Fruit fly (Drosophila melanogaster) whole organism, pupa: ENCODE data around the gene CG5815.

Experiments
- CG10348 ChIP-seq: fragments of 200-800 bp; sonication (Bioruptor generic); IDR thresholded peaks from 2 replicates; pipeline ENCODE4 v1.3.6; 2022; ENCODE audit warnings: missing biosample characterization, missing genetic modification characterization
- CG12605 ChIP-seq: fragments of 200-800 bp; sonication (Bioruptor generic); IDR thresholded peaks from 2 replicates; pipeline ENCODE4 v1.3.6; 2022; ENCODE audit warnings: missing biosample characterization, missing genetic modification characterization
- CG13204 ChIP-seq: fragments of 200-800 bp; sonication (Bioruptor generic); optimal IDR thresholded peaks from 2 replicates; lab custom pipeline; 2018; ENCODE audit warnings: missing biosample characterization, mild to moderate bottlenecking, missing genetic modification characterization, moderate library complexity
- CG14655 ChIP-seq: fragments of 200-800 bp; sonication (Bioruptor generic); optimal IDR thresholded peaks from 3 replicates; lab custom pipeline; 2017; ENCODE audit warnings: mild to moderate bottlenecking, missing biosample characterization, missing genetic modification reagents, missing genetic modification characterization
- CG15710 ChIP-seq: fragments of 200-800 bp; sonication (Bioruptor generic); optimal IDR thresholded peaks from 2 replicates; lab custom pipeline; 2018; ENCODE audit warnings: missing biosample characterization, mild to moderate bottlenecking, missing genetic modification characterization, moderate library complexity
- CG17806 ChIP-seq: fragments of 200-800 bp; sonication (Bioruptor generic); optimal IDR thresholded peaks from 2 replicates; lab custom pipeline; 2018; ENCODE audit warnings: missing biosample characterization, mild to moderate bottlenecking, missing genetic modification characterization, moderate library complexity
- CG32121 ChIP-seq: fragments of 200-800 bp; sonication (Bioruptor generic); IDR thresholded peaks from 2 replicates; pipeline ENCODE4 v1.3.6; 2022; ENCODE audit warnings: missing biosample characterization, missing genetic modification characterization
- CG34367 ChIP-seq: fragments of 200-800 bp; sonication (Bioruptor generic); optimal IDR thresholded peaks from 2 replicates; lab custom pipeline; 2018; ENCODE audit warnings: missing biosample characterization, mild to moderate bottlenecking, missing genetic modification characterization
- CG4496 ChIP-seq: fragments of 200-800 bp; sonication (Bioruptor generic); IDR thresholded peaks from 3 replicates; pipeline ENCODE4 v1.3.6; 2022; ENCODE audit warnings: missing biosample characterization, missing genetic modification characterization
- CG8159 ChIP-seq: fragments of 200-800 bp; sonication (Bioruptor generic); optimal IDR thresholded peaks from 3 replicates; lab custom pipeline; 2018; ENCODE audit warnings: missing biosample characterization, mild to moderate bottlenecking, missing genetic modification characterization, moderate library complexity
- CG8301 ChIP-seq: fragments of 200-800 bp; sonication (Bioruptor generic); optimal IDR thresholded peaks from 2 replicates; lab custom pipeline; 2018; ENCODE audit warnings: missing biosample characterization, mild to moderate bottlenecking, missing genetic modification characterization
- CG9948 ChIP-seq: fragments of 200-800 bp; sonication (Bioruptor generic); optimal IDR thresholded peaks from 2 replicates; lab custom pipeline; 2018; ENCODE audit warnings: missing biosample characterization, mild to moderate bottlenecking, missing genetic modification characterization, moderate library complexity
- D1 ChIP-seq: fragments of 200-800 bp; sonication (Bioruptor generic); optimal IDR thresholded peaks from 2 replicates; lab custom pipeline; 2018; ENCODE audit warnings: missing biosample characterization, mild to moderate bottlenecking, missing genetic modification characterization, moderate library complexity
- EcR ChIP-seq: fragments of 200-800 bp; sonication (Bioruptor generic); optimal IDR thresholded peaks from 3 replicates; lab custom pipeline; 2019; ENCODE audit warnings: missing biosample characterization, missing genetic modification characterization, mild to moderate bottlenecking, moderate library complexity, missing genetic modification reagents
- Ets98B ChIP-seq: fragments of 200-800 bp; sonication (Bioruptor generic); IDR thresholded peaks from 2 replicates; pipeline ENCODE4 v1.3.6; 2022; ENCODE audit warnings: missing biosample characterization, missing genetic modification characterization
- Pif1A ChIP-seq: fragments of 200-800 bp; sonication (Bioruptor generic); optimal IDR thresholded peaks from 3 replicates; lab custom pipeline; 2016; ENCODE audit warnings: missing biosample characterization, missing genetic modification characterization
- Pif1B ChIP-seq: fragments of 200-800 bp; sonication (Bioruptor generic); optimal IDR thresholded peaks from 3 replicates; lab custom pipeline; 2016; ENCODE audit warnings: missing biosample characterization, missing genetic modification characterization
- Snoo ChIP-seq: fragments of 200-800 bp; sonication (Bioruptor generic); optimal IDR thresholded peaks from 3 replicates; lab custom pipeline; 2017; ENCODE audit warnings: missing biosample characterization, mild to moderate bottlenecking, missing genetic modification characterization, inconsistent platforms
- fd96Ca ChIP-seq: fragments of 200-800 bp; sonication (Bioruptor generic); IDR thresholded peaks from 3 replicates; pipeline ENCODE4 v1.3.6; 2022; ENCODE audit warnings: missing biosample characterization, missing genetic modification characterization
- gl ChIP-seq: fragments of 200-800 bp; sonication (Bioruptor generic); optimal IDR thresholded peaks from 2 replicates; lab custom pipeline; 2018; ENCODE audit warnings: missing biosample characterization, mild to moderate bottlenecking, missing genetic modification characterization
- rn ChIP-seq: fragments of 200-800 bp; sonication (Bioruptor generic); IDR thresholded peaks from 2 replicates; pipeline ENCODE4 v1.3.6; 2022; ENCODE audit warnings: missing biosample characterization, missing genetic modification characterization

CG5815 gene

DNA sequence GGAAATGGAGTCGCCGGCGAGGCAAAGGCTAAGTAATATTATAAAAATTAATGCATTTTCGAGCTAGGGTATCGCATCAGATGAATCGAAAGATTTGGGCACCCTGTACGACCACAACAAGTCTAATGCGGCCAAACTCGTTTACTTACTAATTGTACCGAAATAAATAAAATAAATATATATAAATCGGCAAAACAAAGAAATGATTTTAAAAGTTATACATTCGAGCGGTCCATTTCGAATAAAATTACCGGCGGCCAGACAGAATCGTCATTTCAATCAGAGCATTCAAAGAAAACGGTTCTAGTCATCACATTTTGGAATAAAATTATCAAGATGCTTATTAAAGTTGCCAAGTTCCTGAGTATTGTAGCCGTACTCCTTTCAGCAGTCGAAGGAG, 19.5 kb upstream of the CG5815 start, which contains the start of gene CG14258:
Gene CG14258, plus strand, starts transcription at position 301 of the 400 bp plus-strand sequence.
- no peak for TF ChIP-seq CG8301 (tag; lab: Kevin White, UChicago)
- TF ChIP-seq CG34367 (tag; lab: Kevin White, UChicago): no peak
- TF ChIP-seq gl: no peak
- no peak for TF ChIP-seq CG15710
- TF ChIP-seq EcR: no peak
- TF ChIP-seq CG13204 (GFP tag; lab: Kevin White, UChicago): no peak
- TF ChIP-seq rn: no peak
- no peak for TF ChIP-seq Ets98B
- no peak for TF ChIP-seq Snoo (tag; lab: Kevin White, UChicago)
- TF ChIP-seq CG4496 (GFP tag; lab: Robert Waterston, UW): no peak
- no peak for TF ChIP-seq D1 (tag; lab: Kevin White, UChicago)
- no peak for TF ChIP-seq CG9948
- TF ChIP-seq fd96Ca: no peak
- no peak for TF ChIP-seq CG8159 (tag; lab: Kevin White, UChicago)
- TF ChIP-seq CG12605 (GFP tag; lab: Robert Waterston, UW): no peak
- TF ChIP-seq CG32121: no peak
- no peak for TF ChIP-seq CG17806 (tag; lab: Kevin White, UChicago)
- no peak for TF ChIP-seq Pif1B (GFP tag; lab: Kevin White, UChicago)

dm6 chr3R:27094233-27094632, 18.1 kb upstream of the CG5815 start, which contains the start of gene CG14259:
Gene CG14259, plus strand, starts transcription at chr3R:27094533.
- TF ChIP-seq rn (no peak), CG13204 (GFP tag; lab: Kevin White, UChicago) (no peak), CG8159 (tag; lab: Kevin White, UChicago) (no peak), CG15710 (no peak), CG12605 (GFP tag; lab: Robert Waterston, UW) (no peak), Pif1B (GFP tag; lab: Kevin White, UChicago) (no peak), D1 (tag; lab: Kevin White, UChicago) (no peak), CG9948 (no peak), fd96Ca (no peak)

- TF ChIP-seq EcR (no peak), rn (no peak), CG14655 (GFP tag; lab: Kevin White, UChicago) (no peak), CG12605 (GFP tag; lab: Robert Waterston, UW) (no peak), CG34367 (tag; lab: Kevin White, UChicago) (no peak), Pif1A (GFP tag; lab: Kevin White, UChicago) (no peak), CG17806 (tag; lab: Kevin White, UChicago) (no peak), Pif1B (GFP tag; lab: Kevin White, UChicago) (no peak), fd96Ca (no peak), Ets98B (no peak), CG13204 (GFP tag; lab: Kevin White, UChicago) (no peak), CG8301 (tag; lab: Kevin White, UChicago) (no peak), Snoo (tag; lab: Kevin White, UChicago) (no peak)
Measured at dm6 chr3R:27098638-27099037, 13.7 kb upstream of the CG5815 start.

DNA sequence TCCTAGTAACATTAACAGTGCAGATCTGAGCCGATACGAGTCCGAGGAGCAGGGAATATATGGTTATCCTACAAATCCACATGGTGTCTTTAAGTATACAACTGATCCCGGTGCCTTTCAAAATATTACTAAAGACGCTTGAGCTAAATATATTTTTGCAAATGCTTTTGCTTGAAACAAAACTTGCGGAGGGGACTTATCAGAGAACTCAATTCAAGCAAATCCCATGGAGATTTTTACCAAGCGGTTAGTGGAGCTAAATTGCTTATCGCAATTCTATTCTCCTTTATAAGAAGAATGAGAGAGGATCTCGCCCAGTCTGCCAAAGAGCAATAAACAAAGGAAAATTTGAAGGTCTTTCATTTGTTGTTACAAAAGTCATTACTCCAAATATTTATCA, 12.8 kb upstream of the CG5815 start, which contains the start of gene eater:
Gene eater, minus strand, starts transcription at position 101 of the 400 bp plus-strand sequence.
- TF ChIP-seq fd96Ca: no peak
- no peak for TF ChIP-seq D1 (tag; lab: Kevin White, UChicago)
- TF ChIP-seq CG14655 (GFP tag; lab: Kevin White, UChicago): no peak
- no peak for TF ChIP-seq Pif1B (GFP tag; lab: Kevin White, UChicago)
- no peak for TF ChIP-seq CG15710
- TF ChIP-seq gl: no peak
- TF ChIP-seq CG9948: no peak
- no peak for TF ChIP-seq CG17806 (tag; lab: Kevin White, UChicago)
- no peak for TF ChIP-seq EcR
- TF ChIP-seq CG13204 (GFP tag; lab: Kevin White, UChicago): no peak
- TF ChIP-seq rn: no peak
- TF ChIP-seq CG4496 (GFP tag; lab: Robert Waterston, UW): no peak
- no peak for TF ChIP-seq CG34367 (tag; lab: Kevin White, UChicago)
- TF ChIP-seq, all 21 proteins: peak for 0

- TF ChIP-seq CG14655 (GFP tag; lab: Kevin White, UChicago): peak; percentile 15
- no peak for TF ChIP-seq fd96Ca
- TF ChIP-seq Snoo (tag; lab: Kevin White, UChicago): no peak
- TF ChIP-seq CG8159 (tag; lab: Kevin White, UChicago): peak; percentile 28
- TF ChIP-seq CG9948: no peak
- peak; percentile 14 for TF ChIP-seq CG17806 (tag; lab: Kevin White, UChicago)
- TF ChIP-seq EcR: no peak
Measured at dm6 chr3R:27100930-27101329, 11.4 kb upstream of the CG5815 start, which contains the start of gene Jhbp11. Gene Jhbp11, plus strand, starts transcription at chr3R:27101230.

DNA sequence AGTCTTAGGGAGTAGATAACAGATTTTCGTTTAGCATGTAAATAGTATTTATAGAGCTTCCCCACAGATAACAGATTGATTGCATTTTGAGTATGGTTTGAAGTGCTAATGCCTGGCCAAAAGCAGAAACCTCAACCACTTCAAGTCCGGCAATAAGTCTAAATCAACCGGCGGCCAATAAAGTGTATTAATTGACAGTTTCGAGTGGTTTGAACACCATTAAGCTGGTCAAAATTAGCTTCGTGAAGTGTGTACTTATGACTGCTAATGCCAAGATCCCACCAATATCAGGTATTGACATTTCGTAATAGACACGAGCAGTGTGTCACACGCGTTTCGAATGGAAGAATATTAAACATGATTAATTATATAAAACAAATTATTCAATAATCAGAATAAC, 6.9 kb upstream of the CG5815 start:
- TF ChIP-seq CG10348 (GFP tag; lab: Robert Waterston, UW) (no peak), CG8301 (tag; lab: Kevin White, UChicago) (no peak), EcR (no peak), Pif1A (GFP tag; lab: Kevin White, UChicago) (no peak), CG4496 (GFP tag; lab: Robert Waterston, UW) (no peak), CG8159 (tag; lab: Kevin White, UChicago) (no peak), CG34367 (tag; lab: Kevin White, UChicago) (no peak), Snoo (tag; lab: Kevin White, UChicago) (no peak), CG9948 (no peak), Ets98B (no peak)
- TF ChIP-seq, all 21 proteins: peak for 0
